Worm (Caenorhabditis elegans) whole organism, mixed stage, embryonic: ENCODE data around the gene rnp-7.

Experiments used
- elt-1 ChIP-seq: sonication (generic microtip); optimal IDR thresholded peaks from 2 replicates; lab custom pipeline; 2017; ENCODE audit warnings: missing genetic modification characterization, mild to moderate bottlenecking, missing compliant biosample characterization, antibody characterized with exemption, moderate library complexity, borderline replicate concordance; ENCODE audit not compliant: insufficient read depth
- lin-32 ChIP-seq: fragments of 200-800 bp; sonication (Bioruptor generic); optimal IDR thresholded peaks from 2 replicates; lab custom pipeline; 2018; ENCODE audit warnings: mild to moderate bottlenecking, missing genetic modification characterization, missing compliant biosample characterization
- lsy-2 ChIP-seq: fragments of 150-350 bp; optimal IDR thresholded peaks from 2 replicates; lab custom pipeline; 2014; ENCODE audit warnings: missing biosample characterization, missing genetic modification characterization
- mep-1 ChIP-seq: fragments of 150-350 bp; optimal IDR thresholded peaks from 2 replicates; lab custom pipeline; 2017; ENCODE audit warnings: missing biosample characterization, missing genetic modification reagents, missing genetic modification characterization, inconsistent platforms
- nhr-2 ChIP-seq: fragments of 150-350 bp; optimal IDR thresholded peaks from 2 replicates; lab custom pipeline; 2014; ENCODE audit warnings: missing biosample characterization, missing genetic modification characterization
- sem-2 ChIP-seq: fragments of 200-800 bp; sonication (Bioruptor generic); optimal IDR thresholded peaks from 2 replicates; lab custom pipeline; 2018; ENCODE audit warnings: mild to moderate bottlenecking, missing genetic modification characterization, missing compliant biosample characterization
- snpc-4 ChIP-seq: fragments of 150-350 bp; optimal IDR thresholded peaks from 2 replicates; lab custom pipeline; 2014; ENCODE audit warnings: missing biosample characterization, missing genetic modification characterization
- unc-39 ChIP-seq: fragments of 150-350 bp; optimal IDR thresholded peaks from 2 replicates; lab custom pipeline; 2014; ENCODE audit warnings: missing biosample characterization, missing genetic modification characterization
- unc-62 ChIP-seq: fragments of 150-350 bp; optimal IDR thresholded peaks from 2 replicates; lab custom pipeline; 2014; ENCODE audit warnings: missing biosample characterization, missing genetic modification reagents, missing genetic modification characterization

- no peak for TF ChIP-seq lsy-2 (tag; lab: Kevin White, UChicago)
- TF ChIP-seq elt-1 (tag; lab: Kevin White, UChicago), result no peak
- TF ChIP-seq nhr-2 (tag; lab: Kevin White, UChicago), result no peak
- no peak for TF ChIP-seq snpc-4 (tag; lab: Kevin White, UChicago)
- TF ChIP-seq lin-32, result no peak
- no peak for TF ChIP-seq unc-62 (GFP tag; lab: Kevin White, UChicago)
- TF ChIP-seq sem-2, result no peak
- TF ChIP-seq mep-1, result no peak
- no peak for TF ChIP-seq unc-39 (tag; lab: Kevin White, UChicago)
Observed at ce11 chrIII:7166664-7167567, 6.0 kb upstream of the rnp-7 start.
